Worm (Caenorhabditis elegans) whole organism, L3 larva: ENCODE measurements around the gene D2096.5.

ENCODE experiments used
- R02D3.7 ChIP-seq: fragments of 150-350 bp; optimal IDR thresholded peaks from 2 replicates; lab custom pipeline; 2014; ENCODE audit warnings: missing biosample characterization, missing genetic modification characterization
- aly-2 ChIP-seq: fragments of 150-350 bp; optimal IDR thresholded peaks from 2 replicates; lab custom pipeline; 2014; ENCODE audit warnings: missing biosample characterization, missing genetic modification characterization
- ama-1 ChIP-seq: fragments of 150-350 bp; optimal IDR thresholded peaks from 2 replicates; lab custom pipeline; 2018
- ceh-82 ChIP-seq: fragments of 150-350 bp; optimal IDR thresholded peaks from 2 replicates; lab custom pipeline; 2014; ENCODE audit warnings: missing biosample characterization, missing genetic modification characterization
- elt-2 ChIP-seq: sonication (generic microtip); optimal IDR thresholded peaks from 2 replicates; lab custom pipeline; 2016; ENCODE audit warnings: missing genetic modification reagents, mild to moderate bottlenecking, missing genetic modification characterization, missing compliant biosample characterization
- fkh-10 ChIP-seq: sonication (generic microtip); optimal IDR thresholded peaks from 2 replicates; lab custom pipeline; 2017; ENCODE audit warnings: missing biosample characterization, missing genetic modification reagents, missing genetic modification characterization
- fkh-2 ChIP-seq: fragments of 150-350 bp; optimal IDR thresholded peaks from 2 replicates; lab custom pipeline; 2014; ENCODE audit warnings: missing biosample characterization, missing genetic modification reagents, missing genetic modification characterization
- hmg-11 ChIP-seq: sonication (generic microtip); optimal IDR thresholded peaks from 2 replicates; lab custom pipeline; 2016; ENCODE audit warnings: missing genetic modification characterization, missing compliant biosample characterization
- lin-39 ChIP-seq: fragments of 150-350 bp; optimal IDR thresholded peaks from 2 replicates; lab custom pipeline; 2018; ENCODE audit warnings: missing biosample characterization, missing genetic modification reagents, missing genetic modification characterization
- mdl-1 ChIP-seq: fragments of 150-350 bp; optimal IDR thresholded peaks from 2 replicates; lab custom pipeline; 2014; ENCODE audit warnings: missing biosample characterization, missing genetic modification characterization
- nhr-28 ChIP-seq: fragments of 150-350 bp; optimal IDR thresholded peaks from 2 replicates; lab custom pipeline; 2014; ENCODE audit warnings: missing biosample characterization, missing genetic modification characterization
- pqm-1 ChIP-seq: fragments of 150-350 bp; optimal IDR thresholded peaks from 2 replicates; lab custom pipeline; 2017; ENCODE audit warnings: missing biosample characterization, missing genetic modification characterization, inconsistent platforms
- skn-1 ChIP-seq: fragments of 150-350 bp; optimal IDR thresholded peaks from 2 replicates; lab custom pipeline; 2014; ENCODE audit warnings: missing biosample characterization, missing genetic modification characterization

- TF ChIP-seq R02D3.7 (no peak), pqm-1 (tag; lab: Kevin White, UChicago) (no peak), fkh-10 (GFP tag; lab: Kevin White, UChicago) (no peak), ceh-82 (no peak), ama-1 (lab: Kevin White, UChicago) (no peak), skn-1 (tag; lab: Kevin White, UChicago) (no peak), elt-2 (tag; lab: Kevin White, UChicago) (no peak), fkh-2 (tag; lab: Kevin White, UChicago) (no peak), lin-39 (tag; lab: Kevin White, UChicago) (no peak), aly-2 (tag; lab: Kevin White, UChicago) (no peak), nhr-28 (tag; lab: Kevin White, UChicago) (no peak), mdl-1 (no peak), hmg-11 (no peak)
Measured at ce11 chrIV:8369135-8369534, 9.6 kb upstream of the D2096.5 start, which contains the start of gene D2096.6.
